Worm (Caenorhabditis elegans): ENCODE results near the gene ins-21.

Gene ins-21

ce11 chrIII:9993535-9993934, 30.0 kb upstream of the ins-21 start, which contains the start of gene C05B5.4:
Gene C05B5.4 (plus strand): TSS chrIII:9993885.
- no peak for TF ChIP-seq aly-1 (tag; optimal IDR thresholded peaks at IDR 0.05)
- TF ChIP-seq ceh-36 (tag; optimal IDR thresholded peaks at IDR 0.05) = no peak
- no peak for TF ChIP-seq hmbx-1 (tag; optimal IDR thresholded peaks at IDR 0.05)
- no peak for TF ChIP-seq B0310.2 (tag; optimal IDR thresholded peaks at IDR 0.05)
- no peak for TF ChIP-seq hnd-1 (tag; optimal IDR thresholded peaks at IDR 0.05)
- no peak for TF ChIP-seq ets-7 (tag; optimal IDR thresholded peaks at IDR 0.05)
- no peak for TF ChIP-seq sea-1 (GFP tag; conservative IDR thresholded peaks at IDR 0.05)
- no peak for TF ChIP-seq F13C5.2 (tag; optimal IDR thresholded peaks at IDR 0.05)
- no peak for TF ChIP-seq tra-4 (tag; optimal IDR thresholded peaks at IDR 0.05)
- TF ChIP-seq pes-1 (GFP tag; IDR thresholded peaks at IDR 0.05) = no peak
- TF ChIP-seq ama-1 (optimal IDR thresholded peaks at IDR 0.05) = no peak
- TF ChIP-seq tbx-37 (GFP tag; conservative IDR thresholded peaks at IDR 0.05) = no peak
- TF ChIP-seq hmg-4 (GFP tag; optimal IDR thresholded peaks at IDR 0.05) = no peak
- TF ChIP-seq ceh-13 (GFP tag; optimal IDR thresholded peaks at IDR 0.05) = no peak
- TF ChIP-seq flt-1 (GFP tag; IDR thresholded peaks at IDR 0.05) = no peak
- no peak for TF ChIP-seq scrt-1 (GFP tag; IDR thresholded peaks at IDR 0.05)
- TF ChIP-seq tbx-11 (GFP tag; IDR thresholded peaks at IDR 0.05) = no peak

DNA sequence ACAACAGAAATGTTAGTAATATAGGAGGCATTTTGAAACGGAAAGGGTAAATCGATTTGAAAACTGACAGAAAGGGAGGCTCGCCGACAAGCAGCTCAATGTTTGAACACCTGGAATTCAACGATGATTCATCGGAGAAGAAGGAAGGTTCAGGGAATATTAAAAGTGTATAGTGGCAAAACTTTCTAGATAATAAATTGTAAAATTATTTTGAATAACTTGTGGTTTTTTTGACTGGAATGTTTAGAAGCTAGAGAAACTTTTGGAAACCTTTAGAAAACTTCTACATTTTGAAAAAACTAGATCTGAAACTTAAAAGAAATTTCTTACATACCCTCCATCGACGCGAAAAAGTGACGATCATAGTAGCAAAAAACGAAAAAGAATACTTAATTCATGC, 25.7 kb upstream of the ins-21 start, which contains the start of gene pqn-8:
TSS of gene pqn-8 (minus strand) at position 101 of the 400 bp plus-strand sequence.
- TF ChIP-seq tbx-11 (GFP tag; IDR thresholded peaks at IDR 0.05) (no peak), tbx-37 (GFP tag; conservative IDR thresholded peaks at IDR 0.05) (no peak), F13C5.2 (tag; optimal IDR thresholded peaks at IDR 0.05) (no peak), tra-4 (tag; optimal IDR thresholded peaks at IDR 0.05) (no peak), ama-1 (optimal IDR thresholded peaks at IDR 0.05) (no peak), ceh-13 (GFP tag; optimal IDR thresholded peaks at IDR 0.05) (no peak), hmg-4 (GFP tag; optimal IDR thresholded peaks at IDR 0.05) (no peak)

ce11 chrIII:9999235-9999634, 24.3 kb upstream of the ins-21 start, which contains the start of gene C05B5.17:
Gene C05B5.17 (minus strand): TSS chrIII:9999335.
- TF ChIP-seq ceh-13 (GFP tag; optimal IDR thresholded peaks at IDR 0.05) (no peak), aly-1 (tag; optimal IDR thresholded peaks at IDR 0.05) (no peak), F13C5.2 (tag; optimal IDR thresholded peaks at IDR 0.05) (no peak), B0310.2 (tag; optimal IDR thresholded peaks at IDR 0.05) (no peak), ama-1 (optimal IDR thresholded peaks at IDR 0.05) (no peak), tbx-11 (GFP tag; IDR thresholded peaks at IDR 0.05) (no peak), sea-1 (GFP tag; conservative IDR thresholded peaks at IDR 0.05) (no peak), ets-7 (tag; optimal IDR thresholded peaks at IDR 0.05) (no peak), flt-1 (GFP tag; IDR thresholded peaks at IDR 0.05) (no peak), hmg-4 (GFP tag; optimal IDR thresholded peaks at IDR 0.05) (no peak), hnd-1 (tag; optimal IDR thresholded peaks at IDR 0.05) (no peak), tra-4 (tag; optimal IDR thresholded peaks at IDR 0.05) (no peak), scrt-1 (GFP tag; IDR thresholded peaks at IDR 0.05) (no peak), tbx-37 (GFP tag; conservative IDR thresholded peaks at IDR 0.05) (no peak), pes-1 (GFP tag; IDR thresholded peaks at IDR 0.05) (no peak)

- TF ChIP-seq ama-1 (optimal IDR thresholded peaks at IDR 0.05) (no peak), hnd-1 (tag; optimal IDR thresholded peaks at IDR 0.05) (no peak), aly-1 (tag; optimal IDR thresholded peaks at IDR 0.05) (no peak), hmbx-1 (tag; optimal IDR thresholded peaks at IDR 0.05) (no peak), ceh-13 (GFP tag; optimal IDR thresholded peaks at IDR 0.05) (no peak), tra-4 (tag; optimal IDR thresholded peaks at IDR 0.05) (no peak), scrt-1 (GFP tag; IDR thresholded peaks at IDR 0.05) (no peak), ets-7 (tag; optimal IDR thresholded peaks at IDR 0.05) (no peak), tbx-37 (GFP tag; conservative IDR thresholded peaks at IDR 0.05) (no peak)
Observed at ce11 chrIII:10000428-10000827, 23.1 kb upstream of the ins-21 start, which contains the start of gene C05B5.2. Gene C05B5.2 (minus strand): TSS chrIII:10000528.

ce11 chrIII:10001060-10001459, 22.5 kb upstream of the ins-21 start, which contains the start of gene C05B5.5:
Gene C05B5.5 (plus strand): TSS chrIII:10001360.
- no peak for TF ChIP-seq tra-4 (tag; optimal IDR thresholded peaks at IDR 0.05)

ce11 chrIII:10004213-10004612, 19.3 kb upstream of the ins-21 start, which contains the start of gene C05B5.11:
Gene C05B5.11 (plus strand): TSS chrIII:10004513.
- TF ChIP-seq ceh-36 (tag; optimal IDR thresholded peaks at IDR 0.05) (no peak), aly-1 (tag; optimal IDR thresholded peaks at IDR 0.05) (no peak), tbx-11 (GFP tag; IDR thresholded peaks at IDR 0.05) (no peak), ets-7 (tag; optimal IDR thresholded peaks at IDR 0.05) (no peak), ceh-13 (GFP tag; optimal IDR thresholded peaks at IDR 0.05) (no peak), hmbx-1 (tag; optimal IDR thresholded peaks at IDR 0.05) (no peak), F13C5.2 (tag; optimal IDR thresholded peaks at IDR 0.05) (no peak), flt-1 (GFP tag; IDR thresholded peaks at IDR 0.05) (no peak), tbx-37 (GFP tag; conservative IDR thresholded peaks at IDR 0.05) (no peak), tra-4 (tag; optimal IDR thresholded peaks at IDR 0.05) (no peak), scrt-1 (GFP tag; IDR thresholded peaks at IDR 0.05) (no peak), hnd-1 (tag; optimal IDR thresholded peaks at IDR 0.05) (no peak), hmg-4 (GFP tag; optimal IDR thresholded peaks at IDR 0.05) (no peak), ama-1 (optimal IDR thresholded peaks at IDR 0.05) (no peak), sea-1 (GFP tag; conservative IDR thresholded peaks at IDR 0.05) (no peak), B0310.2 (tag; optimal IDR thresholded peaks at IDR 0.05) (no peak), pes-1 (GFP tag; IDR thresholded peaks at IDR 0.05) (no peak)

DNA sequence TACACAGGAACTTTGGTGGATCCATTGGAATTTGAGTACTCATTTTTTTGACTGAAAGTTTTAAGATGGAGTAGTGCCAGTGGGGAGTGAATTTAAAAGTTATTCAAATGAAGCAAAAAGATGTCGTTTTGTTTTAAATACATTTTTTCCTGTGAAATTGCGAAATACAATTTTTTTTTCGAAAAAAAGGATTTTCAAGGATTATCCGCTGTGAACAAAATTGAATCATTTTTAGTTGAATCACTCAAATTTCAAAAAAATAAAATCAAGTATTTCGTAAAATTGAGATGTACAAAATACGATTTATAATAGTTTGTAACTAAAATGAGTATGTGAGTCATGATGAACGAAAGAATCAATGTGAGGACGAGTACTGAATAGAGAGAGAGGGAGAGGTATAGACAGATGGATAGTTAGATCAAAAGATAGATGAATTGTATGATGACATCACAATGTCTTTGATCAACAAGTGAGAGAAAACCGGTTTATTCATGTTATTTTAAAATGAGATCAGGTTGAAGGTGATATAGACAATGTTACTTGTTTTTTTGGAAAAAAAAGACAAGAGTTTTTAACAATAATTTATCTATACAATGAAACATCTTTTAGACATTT, 16.7 kb upstream of the ins-21 start, which contains the start of gene C05B5.8:
TSS of gene C05B5.8 (minus strand) at position 51 of the 615 bp plus-strand sequence.
- TF ChIP-seq ama-1 (optimal IDR thresholded peaks at IDR 0.05) = no peak
- no peak for TF ChIP-seq ceh-36 (tag; optimal IDR thresholded peaks at IDR 0.05)

ce11 chrIII:10010117-10010516, 13.4 kb upstream of the ins-21 start, which contains the start of gene fbxa-155:
Gene fbxa-155 (minus strand): TSS chrIII:10010217.
- TF ChIP-seq hmbx-1 (tag; optimal IDR thresholded peaks at IDR 0.05) (no peak), B0310.2 (tag; optimal IDR thresholded peaks at IDR 0.05) (no peak), pes-1 (GFP tag; IDR thresholded peaks at IDR 0.05) (no peak), tra-4 (tag; optimal IDR thresholded peaks at IDR 0.05) (no peak), ama-1 (optimal IDR thresholded peaks at IDR 0.05) (no peak), hmg-4 (GFP tag; optimal IDR thresholded peaks at IDR 0.05) (no peak), ceh-13 (GFP tag; optimal IDR thresholded peaks at IDR 0.05) (no peak)
